Fruit fly (Drosophila melanogaster) Kc167 (cell line): ENCODE measurements around the gene CG2233.

Experiments
- Myc ChIP-seq: fragments of >200 bp; optimal IDR thresholded peaks from 2 replicates; lab custom pipeline; 2017; ENCODE audit warnings: missing external identifiers
- Sin3A ChIP-seq: fragments of >200 bp; optimal IDR thresholded peaks from 2 replicates; lab custom pipeline; 2018; ENCODE audit warnings: missing external identifiers
- h ChIP-seq: fragments of >200 bp; optimal IDR thresholded peaks from 3 replicates; lab custom pipeline; 2018; ENCODE audit warnings: missing external identifiers
- insv ChIP-seq: fragments of >200 bp; optimal IDR thresholded peaks from 3 replicates; lab custom pipeline; 2018; ENCODE audit warnings: missing external identifiers
- psq ChIP-seq: fragments of >200 bp; optimal IDR thresholded peaks from 2 replicates; lab custom pipeline; 2017; ENCODE audit warnings: missing external identifiers
- ttk ChIP-seq: sonication (Bioruptor generic); optimal IDR thresholded peaks from 2 replicates; lab custom pipeline; 2017; ENCODE audit warnings: missing external identifiers

The CG2233 gene

DNA sequence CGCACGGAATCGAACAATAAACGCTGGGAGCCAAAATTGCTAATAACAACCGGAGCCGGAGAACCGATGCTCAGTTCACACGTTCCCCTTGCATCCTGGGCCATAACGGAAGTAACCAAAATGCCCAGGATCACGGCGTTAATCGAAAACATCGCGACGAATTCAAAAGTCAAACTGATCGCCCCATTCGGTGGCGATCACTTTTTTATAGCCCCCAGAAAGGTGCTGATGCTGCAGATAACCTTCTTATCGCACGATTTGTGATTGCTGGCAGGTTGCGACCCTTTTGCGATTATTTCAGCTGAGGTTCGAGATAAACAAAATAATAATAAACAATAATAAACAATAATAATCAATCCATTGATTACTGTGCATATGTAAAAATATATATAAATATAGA lies at the start of gene CG2233:
Gene CG2233, minus strand, starts transcription at position 184 of the 400 bp plus-strand sequence.
- TF ChIP-seq Sin3A (lab: Kevin White, UChicago) = no peak

DNA sequence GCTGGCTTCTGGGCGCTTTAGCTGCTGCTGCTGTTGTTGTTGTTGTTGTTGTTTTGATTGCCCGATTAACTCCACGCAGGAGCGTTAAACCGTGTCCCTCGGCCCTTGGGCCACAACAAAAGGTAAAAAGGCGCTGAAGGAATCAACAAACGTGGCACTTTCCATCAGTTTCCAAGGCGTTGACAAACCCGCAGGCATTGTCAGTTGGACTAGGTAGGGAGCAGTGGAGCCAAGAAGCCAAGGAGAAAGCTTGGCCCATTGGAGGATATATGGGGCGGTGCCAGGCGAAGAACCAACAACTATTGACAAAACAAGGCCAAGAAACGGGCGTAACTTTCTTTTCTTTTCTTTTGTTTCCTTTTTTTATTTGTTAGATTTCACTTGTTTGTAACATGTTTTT lies 49.8 kb upstream of the CG2233 start, which contains the start of gene CG2256:
Gene CG2256, minus strand, starts transcription at position 101 of the 400 bp plus-strand sequence.
- no peak for TF ChIP-seq insv (lab: Kevin White, UChicago)

DNA sequence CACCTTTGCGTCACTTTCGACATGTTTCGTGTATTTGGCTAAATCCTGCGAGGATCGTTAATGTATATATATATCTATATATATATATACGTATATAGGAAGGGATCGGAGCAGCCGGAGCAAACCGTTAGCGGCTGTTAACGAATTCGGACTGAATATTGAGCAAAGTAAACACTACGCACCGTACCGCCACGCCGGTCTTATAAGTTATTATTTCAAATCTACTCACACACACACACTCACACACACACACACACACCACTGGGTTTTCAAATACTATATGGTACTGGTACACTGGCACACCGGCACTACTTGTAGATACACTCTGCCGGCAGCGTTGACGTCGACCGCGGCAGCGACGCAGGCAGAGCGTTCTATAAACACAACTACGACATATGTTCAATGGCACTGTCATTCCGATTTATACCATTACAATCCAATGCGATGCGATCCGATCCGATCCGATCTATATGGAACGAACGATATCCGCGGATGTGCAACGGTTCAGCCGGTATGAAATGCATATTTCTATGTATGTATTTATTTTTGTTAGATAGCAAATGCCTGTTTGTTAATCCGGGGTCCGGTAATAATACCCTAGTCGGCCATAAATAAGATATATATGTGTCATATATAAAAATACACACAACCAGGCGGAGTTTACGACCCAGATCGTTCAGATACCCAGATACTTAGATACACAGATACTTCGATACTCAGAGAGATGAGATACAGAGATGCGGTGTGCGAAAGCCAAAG lies 44.3 kb upstream of the CG2233 start, which contains the start of gene Ldsdh1:
Gene Ldsdh1, minus strand, starts transcription at position 179 of the 759 bp plus-strand sequence.
- no peak for TF ChIP-seq psq (lab: Kevin White, UChicago)
- TF ChIP-seq ttk (lab: Kevin White, UChicago) = no peak
- no peak for TF ChIP-seq Sin3A (lab: Kevin White, UChicago)
- no peak for TF ChIP-seq insv (lab: Kevin White, UChicago)
- no peak for TF ChIP-seq h (lab: Kevin White, UChicago)
- no peak for TF ChIP-seq Myc

DNA sequence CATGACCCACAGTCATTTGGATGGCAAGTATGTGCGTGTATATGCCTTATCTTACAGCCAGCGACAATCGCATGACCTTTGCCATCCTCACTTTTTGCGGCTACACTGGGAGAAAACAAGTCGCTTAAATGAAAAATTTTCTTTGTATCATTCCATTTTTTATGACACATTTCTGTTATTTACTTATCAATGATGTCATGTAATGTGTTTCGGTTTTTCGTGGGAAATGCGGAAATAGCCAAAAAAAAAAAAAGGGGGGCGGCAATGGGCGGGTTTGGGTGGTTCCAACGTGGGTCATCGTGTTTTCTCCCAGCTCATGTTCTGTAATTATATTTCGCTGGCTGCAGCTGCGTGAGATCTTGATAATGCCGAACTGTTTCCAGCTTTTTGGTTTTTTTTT lies 42.9 kb upstream of the CG2233 start:
- no peak for TF ChIP-seq psq (lab: Kevin White, UChicago)
- no peak for TF ChIP-seq Myc
- TF ChIP-seq ttk (lab: Kevin White, UChicago) = no peak
- TF ChIP-seq Sin3A (lab: Kevin White, UChicago) = no peak
- no peak for TF ChIP-seq h (lab: Kevin White, UChicago)
- no peak for TF ChIP-seq insv (lab: Kevin White, UChicago)

DNA sequence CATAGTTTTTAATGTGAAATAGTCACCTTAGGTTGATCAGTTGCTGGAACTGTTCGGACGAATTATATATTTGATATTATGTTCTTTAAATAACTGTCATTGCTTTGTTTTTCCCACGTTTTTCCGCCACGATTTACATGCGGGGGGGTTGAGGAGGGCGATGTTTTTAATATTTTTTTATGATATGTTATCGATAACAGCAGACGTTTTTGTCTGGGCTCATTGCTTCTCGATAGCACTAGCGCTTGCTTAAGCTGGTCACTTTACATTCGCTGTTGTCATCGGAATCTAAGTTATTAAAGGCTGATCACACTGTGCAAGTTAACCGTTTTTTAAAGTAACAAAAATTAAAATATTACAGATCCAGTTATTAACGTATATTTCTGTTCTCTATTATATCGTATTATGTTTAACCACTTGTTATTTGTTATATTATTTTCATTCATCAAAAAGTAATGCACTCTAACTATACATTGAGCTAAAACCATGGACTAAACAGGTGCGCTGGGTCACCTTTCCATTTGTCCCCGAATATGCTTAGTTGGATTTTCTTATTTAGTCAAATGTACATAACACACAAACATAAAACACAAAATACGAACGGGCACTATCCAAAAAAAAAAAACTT lies 38.1 kb upstream of the CG2233 start, which contains the start of the genes Upf2 and CG1571:
Gene Upf2, minus strand, starts transcription at position 167 of the 628 bp plus-strand sequence.
Gene CG1571, plus strand, starts transcription at position 578 of the 628 bp plus-strand sequence.
- no peak for TF ChIP-seq Sin3A (lab: Kevin White, UChicago)
- TF ChIP-seq ttk (lab: Kevin White, UChicago) = no peak
- TF ChIP-seq Myc = no peak
- TF ChIP-seq psq (lab: Kevin White, UChicago) = no peak

DNA sequence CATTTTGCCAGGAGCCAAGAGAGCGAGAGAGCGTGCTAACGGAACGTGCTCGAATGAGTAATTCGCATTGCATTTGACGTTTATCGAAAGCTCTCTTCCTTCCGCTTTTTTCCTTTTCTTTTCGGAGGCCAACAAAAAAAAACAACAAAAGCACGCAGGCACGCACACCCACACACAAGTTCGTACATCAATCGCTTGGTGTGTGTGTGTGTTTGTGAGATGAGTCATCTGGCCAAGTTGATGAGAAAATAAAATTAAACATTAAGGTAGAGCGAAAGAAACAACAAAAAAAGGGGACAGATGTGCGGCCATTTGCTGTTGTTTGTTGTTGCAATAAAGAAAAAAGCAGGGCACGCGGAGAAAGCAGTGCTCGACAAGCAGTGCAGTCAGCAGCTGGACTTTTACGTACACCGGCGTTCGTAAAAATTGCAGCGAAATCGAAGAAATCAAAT lies 25.9 kb upstream of the CG2233 start:
- no peak for TF ChIP-seq h (lab: Kevin White, UChicago)
- no peak for TF ChIP-seq ttk (lab: Kevin White, UChicago)
- no peak for TF ChIP-seq Sin3A (lab: Kevin White, UChicago)
- no peak for TF ChIP-seq psq (lab: Kevin White, UChicago)
- no peak for TF ChIP-seq insv (lab: Kevin White, UChicago)
- no peak for TF ChIP-seq Myc

DNA sequence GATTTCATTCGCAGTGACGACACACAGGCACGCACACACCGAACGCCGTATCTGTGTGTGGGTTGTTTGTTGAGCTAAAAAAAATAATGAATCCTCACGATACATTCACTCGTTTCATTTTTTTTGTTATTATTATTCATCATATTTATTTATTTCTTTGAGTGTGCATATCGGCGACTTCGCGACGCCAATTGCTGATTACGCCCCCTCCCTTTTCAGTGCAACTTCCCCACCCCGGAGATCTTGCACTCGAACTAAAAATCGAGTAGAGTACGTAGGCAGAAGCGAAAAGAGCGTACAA lies 24.8 kb upstream of the CG2233 start:
- TF ChIP-seq Myc (no peak), Sin3A (lab: Kevin White, UChicago) (no peak), insv (lab: Kevin White, UChicago) (no peak)

DNA sequence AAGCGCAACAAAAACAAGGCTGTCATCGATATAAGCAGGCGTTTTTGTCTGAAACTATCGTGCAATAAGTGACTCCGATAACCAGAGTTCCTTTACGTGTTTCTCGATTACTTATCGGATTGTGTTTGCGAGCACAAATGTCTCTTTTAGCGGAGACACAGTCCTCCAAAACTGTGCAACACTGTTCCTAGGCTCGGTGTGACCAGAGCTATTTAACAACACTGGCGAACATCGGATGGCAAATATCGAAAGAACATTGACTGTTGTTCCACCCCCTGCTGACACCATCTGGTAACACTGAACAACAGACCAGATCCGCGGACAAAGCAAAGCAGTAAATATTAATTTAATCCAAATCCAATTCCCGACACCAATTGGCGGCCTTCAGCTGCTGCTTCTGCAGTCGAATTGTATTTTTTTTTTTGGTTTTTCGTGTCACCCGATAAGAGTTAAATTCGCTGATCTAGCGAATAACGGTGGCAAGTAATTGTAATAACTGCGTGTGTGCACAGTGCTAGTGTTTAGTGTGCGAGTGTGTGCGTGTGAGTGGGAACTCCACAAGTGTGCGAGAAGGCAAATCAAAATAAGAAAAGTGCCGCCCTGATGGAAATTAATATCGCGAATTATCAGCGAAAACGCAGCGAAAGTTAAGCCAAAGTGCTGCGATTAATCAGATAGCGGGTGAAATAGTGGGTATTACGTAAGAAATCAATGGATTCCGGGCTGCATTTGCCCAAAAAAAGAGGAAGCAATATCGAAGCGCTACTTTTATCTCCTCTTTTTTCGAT lies 24.3 kb upstream of the CG2233 start, which contains the start of gene mys:
Gene mys, plus strand, starts transcription at position 254 of the 788 bp plus-strand sequence.
- TF ChIP-seq psq (lab: Kevin White, UChicago) (no peak), ttk (lab: Kevin White, UChicago) (no peak), Sin3A (lab: Kevin White, UChicago) (no peak), insv (lab: Kevin White, UChicago) (no peak), h (lab: Kevin White, UChicago) (no peak)

DNA sequence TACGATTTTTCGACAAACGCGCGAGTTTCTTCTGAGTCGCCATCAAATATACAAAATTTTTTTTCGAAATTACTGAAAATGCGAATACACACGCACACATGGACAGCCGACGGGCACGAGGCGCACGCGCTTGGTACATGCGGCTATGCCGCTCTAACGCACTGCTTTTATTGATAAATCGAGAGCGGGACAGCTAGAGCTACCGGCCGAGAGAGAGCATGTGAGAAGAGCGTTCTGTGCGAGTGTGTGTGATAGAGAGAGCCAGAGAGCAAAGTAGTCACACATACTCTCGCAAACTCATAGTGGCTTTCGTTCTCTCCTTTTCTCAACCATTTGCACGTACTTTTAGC lies 23.6 kb upstream of the CG2233 start:
- TF ChIP-seq insv (lab: Kevin White, UChicago) (no peak), Myc (no peak), h (lab: Kevin White, UChicago) (no peak), psq (lab: Kevin White, UChicago) (no peak), ttk (lab: Kevin White, UChicago) (no peak), Sin3A (lab: Kevin White, UChicago) (no peak)

DNA sequence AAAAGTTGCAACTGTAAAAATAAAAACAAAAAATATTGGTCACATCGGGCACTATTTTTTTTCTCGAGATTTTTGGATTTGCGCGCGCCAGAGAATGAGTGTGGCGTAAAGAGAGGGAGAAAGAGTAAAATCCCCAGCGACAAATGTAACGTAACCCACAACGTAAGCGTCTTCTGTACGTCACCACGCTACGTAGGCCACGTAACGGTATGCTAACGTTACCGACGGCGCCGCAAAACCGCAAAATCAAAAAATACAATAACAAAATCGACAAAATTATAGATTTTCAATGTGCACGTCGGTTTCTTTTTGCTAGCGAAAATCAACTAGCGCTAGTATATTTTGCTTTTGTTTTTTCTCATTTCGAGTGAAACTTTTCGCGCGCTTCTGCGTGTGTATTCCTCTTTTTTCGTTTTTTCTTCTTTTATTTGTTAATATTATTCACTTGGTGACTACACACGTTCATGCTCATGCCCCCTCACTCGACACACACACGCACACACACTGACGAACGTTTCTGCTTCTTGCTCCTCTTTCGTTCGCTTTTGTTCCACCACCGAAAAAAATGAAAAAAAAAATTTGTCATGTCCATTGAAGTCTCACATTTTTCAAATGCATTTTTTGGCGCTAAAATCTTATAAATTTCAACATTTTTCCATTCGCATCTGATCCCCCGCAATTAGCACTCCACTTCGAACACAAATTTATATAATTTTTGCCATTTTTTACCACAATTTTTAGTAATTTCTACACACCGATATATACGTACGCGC lies 23.0 kb upstream of the CG2233 start:
- no peak for TF ChIP-seq h (lab: Kevin White, UChicago)

DNA sequence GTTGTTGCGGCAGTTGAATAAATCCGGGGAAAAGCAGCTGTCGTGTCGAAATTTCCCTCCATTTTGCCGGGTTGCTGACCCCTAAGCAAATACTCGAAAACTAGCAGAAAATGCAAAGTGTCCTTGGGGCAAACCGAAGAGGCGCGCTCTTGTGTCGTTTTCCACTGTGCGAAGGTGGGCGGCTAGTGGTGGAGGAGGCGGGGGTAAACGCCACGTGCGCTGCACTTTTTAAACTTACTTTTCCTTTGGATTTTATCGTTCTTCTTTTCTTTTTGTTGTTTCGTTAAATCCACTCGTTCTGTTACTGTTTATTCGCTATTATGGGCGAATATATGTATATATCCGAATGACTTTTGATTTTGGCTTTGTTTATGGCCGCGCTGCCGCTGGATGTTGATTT lies 22.3 kb upstream of the CG2233 start:
- TF ChIP-seq insv (lab: Kevin White, UChicago) (no peak), h (lab: Kevin White, UChicago) (no peak), ttk (lab: Kevin White, UChicago) (peak; percentile 51), psq (lab: Kevin White, UChicago) (no peak), Sin3A (lab: Kevin White, UChicago) (no peak)
